Worm (Caenorhabditis elegans): ENCODE measurements around the gene Y75B7B.2.

The Y75B7B.2 gene

DNA sequence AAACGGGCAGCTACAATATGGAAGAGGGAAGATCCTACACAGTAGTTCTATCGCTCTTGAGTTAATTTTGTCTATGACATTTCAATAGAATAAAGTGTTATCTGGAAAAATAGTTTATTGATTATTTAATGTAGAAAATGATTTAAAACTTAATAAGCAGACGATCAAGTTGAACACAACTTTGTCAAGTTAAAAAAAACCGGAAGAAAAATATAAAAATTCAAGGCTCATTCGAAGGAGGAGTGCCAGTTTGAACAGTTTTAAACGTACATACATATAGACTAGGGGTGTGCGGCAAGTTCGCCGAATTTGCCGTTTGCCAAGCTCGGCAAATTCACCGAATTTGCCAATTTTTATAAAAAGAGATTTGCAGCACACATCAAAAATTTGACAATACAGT, 23.4 kb upstream of the Y75B7B.2 start, which contains the start of gene egl-2:
egl-2 (minus strand) TSS at position 101 of the 400 bp plus-strand sequence.
- TF ChIP-seq ceh-36 (tag; optimal IDR thresholded peaks at IDR 0.05) (no peak), hmg-4 (GFP tag; optimal IDR thresholded peaks at IDR 0.05) (no peak), flt-1 (GFP tag; IDR thresholded peaks at IDR 0.05) (no peak), aly-1 (tag; optimal IDR thresholded peaks at IDR 0.05) (no peak), sea-1 (GFP tag; conservative IDR thresholded peaks at IDR 0.05) (no peak), tbx-37 (GFP tag; conservative IDR thresholded peaks at IDR 0.05) (no peak), ets-7 (tag; optimal IDR thresholded peaks at IDR 0.05) (no peak), F13C5.2 (tag; optimal IDR thresholded peaks at IDR 0.05) (no peak), pes-1 (GFP tag; IDR thresholded peaks at IDR 0.05) (no peak)

DNA sequence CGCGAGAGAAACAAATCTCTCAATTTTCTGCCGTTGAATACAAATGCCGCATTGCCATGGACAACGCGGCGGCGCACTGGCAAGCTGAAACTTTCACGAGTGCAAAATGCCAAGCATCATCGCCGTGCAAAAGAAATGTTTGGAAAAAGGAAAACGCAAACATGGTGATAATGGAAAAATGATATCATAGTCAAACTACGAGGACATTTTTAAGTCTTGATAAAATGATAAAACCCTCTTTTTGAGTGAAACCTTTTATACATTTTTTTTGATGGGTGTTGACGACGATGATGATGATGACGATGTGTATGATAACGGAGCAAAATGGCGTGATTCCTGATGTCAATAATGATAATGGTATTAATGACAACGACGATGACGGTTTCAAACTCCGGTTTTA, 11.5 kb upstream of the Y75B7B.2 start:
- no peak for TF ChIP-seq ceh-13 (GFP tag; optimal IDR thresholded peaks at IDR 0.05)
- no peak for TF ChIP-seq sea-1 (GFP tag; conservative IDR thresholded peaks at IDR 0.05)
- no peak for TF ChIP-seq ceh-36 (tag; optimal IDR thresholded peaks at IDR 0.05)
- no peak for TF ChIP-seq scrt-1 (GFP tag; IDR thresholded peaks at IDR 0.05)
- TF ChIP-seq pes-1 (GFP tag; IDR thresholded peaks at IDR 0.05), result no peak
- TF ChIP-seq hmg-4 (GFP tag; optimal IDR thresholded peaks at IDR 0.05), result no peak
- TF ChIP-seq aly-1 (tag; optimal IDR thresholded peaks at IDR 0.05), result no peak

DNA sequence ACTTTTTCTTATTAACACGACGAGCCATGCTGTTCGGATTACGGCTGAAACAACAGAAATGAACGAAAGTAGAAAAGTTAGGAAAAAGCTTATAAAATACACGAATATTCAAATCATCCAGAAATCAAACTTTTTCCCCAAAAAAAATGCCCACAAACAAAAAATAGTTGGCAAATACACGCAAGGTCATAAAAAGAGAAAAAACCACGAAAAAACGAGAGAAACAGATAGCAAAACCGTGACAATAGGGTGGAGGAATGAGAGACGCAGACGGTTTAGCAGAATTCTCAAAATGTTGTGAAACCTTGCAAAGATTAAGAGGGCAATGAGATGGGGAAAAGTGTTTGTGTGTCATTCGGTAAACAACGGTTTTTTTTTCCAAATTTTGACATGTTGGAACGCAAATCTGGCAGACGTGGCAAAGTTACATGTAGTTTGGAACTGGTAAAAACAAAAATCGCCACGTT, 9.9 kb upstream of the Y75B7B.2 start, which contains the start of gene tank-1:
tank-1 (minus strand) TSS at position 51 of the 467 bp plus-strand sequence.
- TF ChIP-seq sea-1 (GFP tag; conservative IDR thresholded peaks at IDR 0.05) (no peak), ceh-13 (GFP tag; optimal IDR thresholded peaks at IDR 0.05) (no peak), tbx-11 (GFP tag; IDR thresholded peaks at IDR 0.05) (no peak), tra-4 (tag; optimal IDR thresholded peaks at IDR 0.05) (no peak), ceh-36 (tag; optimal IDR thresholded peaks at IDR 0.05) (no peak), scrt-1 (GFP tag; IDR thresholded peaks at IDR 0.05) (no peak), aly-1 (tag; optimal IDR thresholded peaks at IDR 0.05) (no peak), ets-7 (tag; optimal IDR thresholded peaks at IDR 0.05) (no peak), hnd-1 (tag; optimal IDR thresholded peaks at IDR 0.05) (no peak), flt-1 (GFP tag; IDR thresholded peaks at IDR 0.05) (no peak), F13C5.2 (tag; optimal IDR thresholded peaks at IDR 0.05) (no peak)

DNA sequence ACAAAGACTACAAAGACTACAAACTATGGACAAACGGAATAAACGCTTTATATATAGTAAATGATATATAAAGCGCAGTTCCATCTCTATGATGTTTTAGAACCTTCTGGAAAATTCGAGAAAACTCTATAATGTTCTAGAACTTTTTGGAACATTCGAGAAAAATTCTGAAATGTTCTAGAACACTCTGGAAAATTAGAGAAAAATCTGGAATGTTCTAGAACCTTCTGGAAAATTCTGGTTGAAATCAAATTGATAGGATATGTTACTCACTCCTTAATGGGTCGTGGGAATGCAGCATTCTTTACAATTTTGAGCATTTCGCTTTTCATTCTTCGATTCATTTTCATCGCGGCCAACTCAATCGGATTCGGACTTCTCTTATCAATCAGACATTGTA, 2.7 kb upstream of the Y75B7B.2 start:
- TF ChIP-seq sea-1 (GFP tag; conservative IDR thresholded peaks at IDR 0.05) (no peak), B0310.2 (tag; optimal IDR thresholded peaks at IDR 0.05) (no peak), F13C5.2 (tag; optimal IDR thresholded peaks at IDR 0.05) (no peak), tbx-37 (GFP tag; conservative IDR thresholded peaks at IDR 0.05) (no peak), tbx-11 (GFP tag; IDR thresholded peaks at IDR 0.05) (no peak), ceh-13 (GFP tag; optimal IDR thresholded peaks at IDR 0.05) (no peak), flt-1 (GFP tag; IDR thresholded peaks at IDR 0.05) (no peak), hmbx-1 (tag; optimal IDR thresholded peaks at IDR 0.05) (no peak), scrt-1 (GFP tag; IDR thresholded peaks at IDR 0.05) (no peak), pes-1 (GFP tag; IDR thresholded peaks at IDR 0.05) (no peak), tra-4 (tag; optimal IDR thresholded peaks at IDR 0.05) (no peak), ama-1 (optimal IDR thresholded peaks at IDR 0.05) (no peak), ceh-36 (tag; optimal IDR thresholded peaks at IDR 0.05) (no peak), aly-1 (tag; optimal IDR thresholded peaks at IDR 0.05) (no peak), hnd-1 (tag; optimal IDR thresholded peaks at IDR 0.05) (no peak)

DNA sequence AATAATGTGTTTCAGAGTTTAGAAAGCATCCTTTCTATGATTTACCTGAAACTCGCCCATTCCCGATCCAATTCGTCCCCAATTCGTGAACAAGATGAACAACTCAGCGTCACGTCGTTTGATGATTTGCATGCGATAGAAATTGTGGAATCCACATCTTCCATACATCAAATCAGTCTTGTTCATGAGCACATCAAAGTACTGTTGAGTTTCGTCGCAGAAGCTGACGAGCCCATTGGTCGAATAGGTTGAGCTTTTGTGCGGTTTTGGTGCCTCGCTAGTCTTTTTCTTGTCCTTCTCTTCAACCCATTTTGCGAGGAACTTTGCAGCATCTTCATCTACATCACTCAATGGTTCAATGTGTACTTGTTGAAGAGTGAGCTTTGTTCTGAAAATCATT, 2.1 kb upstream of the Y75B7B.2 start:
- TF ChIP-seq aly-1 (tag; optimal IDR thresholded peaks at IDR 0.05), result no peak
- no peak for TF ChIP-seq ama-1 (optimal IDR thresholded peaks at IDR 0.05)
- TF ChIP-seq pes-1 (GFP tag; IDR thresholded peaks at IDR 0.05), result no peak
- TF ChIP-seq F13C5.2 (tag; optimal IDR thresholded peaks at IDR 0.05), result no peak
- no peak for TF ChIP-seq hmbx-1 (tag; optimal IDR thresholded peaks at IDR 0.05)
- no peak for TF ChIP-seq ceh-13 (GFP tag; optimal IDR thresholded peaks at IDR 0.05)
- no peak for TF ChIP-seq tra-4 (tag; optimal IDR thresholded peaks at IDR 0.05)
- no peak for TF ChIP-seq hmg-4 (GFP tag; optimal IDR thresholded peaks at IDR 0.05)
- no peak for TF ChIP-seq scrt-1 (GFP tag; IDR thresholded peaks at IDR 0.05)
- TF ChIP-seq hnd-1 (tag; optimal IDR thresholded peaks at IDR 0.05), result no peak
- no peak for TF ChIP-seq tbx-37 (GFP tag; conservative IDR thresholded peaks at IDR 0.05)
- TF ChIP-seq ceh-36 (tag; optimal IDR thresholded peaks at IDR 0.05), result no peak
- TF ChIP-seq sea-1 (GFP tag; conservative IDR thresholded peaks at IDR 0.05), result no peak
- TF ChIP-seq flt-1 (GFP tag; IDR thresholded peaks at IDR 0.05), result no peak
- TF ChIP-seq B0310.2 (tag; optimal IDR thresholded peaks at IDR 0.05), result no peak
- no peak for TF ChIP-seq ets-7 (tag; optimal IDR thresholded peaks at IDR 0.05)
- TF ChIP-seq tbx-11 (GFP tag; IDR thresholded peaks at IDR 0.05), result no peak

DNA sequence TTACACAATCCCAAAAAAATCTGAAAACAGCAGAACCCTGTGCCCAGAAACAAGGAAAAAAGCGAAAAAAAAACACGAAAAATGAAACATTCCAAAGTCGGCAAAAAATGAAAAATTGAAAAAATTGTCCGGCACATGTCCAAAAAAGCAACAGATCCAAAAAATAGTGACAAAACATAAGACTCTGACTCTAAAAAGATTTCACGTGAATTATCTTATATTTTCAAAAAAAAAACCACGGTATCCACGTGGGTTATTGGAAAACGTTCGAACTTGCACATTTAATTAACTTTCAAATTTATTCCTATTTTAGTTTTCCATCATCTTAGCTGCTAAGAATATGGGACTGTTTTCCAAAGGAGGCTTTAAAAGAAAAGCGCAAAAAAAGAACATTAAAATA, 5.2 kb downstream of the Y75B7B.2 start, which contains the start of gene Y75B7B.1:
Y75B7B.1 (plus strand) TSS at position 301 of the 400 bp plus-strand sequence.
- TF ChIP-seq hmbx-1 (tag; optimal IDR thresholded peaks at IDR 0.05), result no peak
- TF ChIP-seq ets-7 (tag; optimal IDR thresholded peaks at IDR 0.05), result no peak

DNA sequence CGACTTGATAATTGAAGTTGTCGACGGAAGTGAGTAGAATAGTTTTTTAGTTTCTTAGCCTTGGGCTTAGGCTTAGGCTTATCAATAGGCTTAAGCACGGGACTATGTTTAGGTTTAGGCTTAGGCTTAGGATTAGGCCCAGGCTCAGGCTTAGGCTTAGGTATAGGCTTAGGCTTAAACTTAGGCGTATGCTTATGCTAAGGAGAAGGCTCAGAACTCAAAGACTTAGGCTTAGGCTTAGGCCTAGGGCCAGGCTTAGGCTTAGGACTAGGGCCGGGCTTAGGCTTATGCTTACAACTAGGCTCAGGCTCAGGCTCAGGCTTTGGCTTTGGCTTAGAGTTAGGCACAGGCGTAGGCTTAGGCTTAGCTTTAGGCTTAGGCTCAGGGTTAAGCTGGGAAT, 9.3 kb downstream of the Y75B7B.2 start:
- TF ChIP-seq aly-1 (tag; optimal IDR thresholded peaks at IDR 0.05), result no peak
- TF ChIP-seq scrt-1 (GFP tag; IDR thresholded peaks at IDR 0.05), result no peak
- TF ChIP-seq tbx-11 (GFP tag; IDR thresholded peaks at IDR 0.05), result no peak
- TF ChIP-seq ceh-36 (tag; optimal IDR thresholded peaks at IDR 0.05), result peak; percentile 80

DNA sequence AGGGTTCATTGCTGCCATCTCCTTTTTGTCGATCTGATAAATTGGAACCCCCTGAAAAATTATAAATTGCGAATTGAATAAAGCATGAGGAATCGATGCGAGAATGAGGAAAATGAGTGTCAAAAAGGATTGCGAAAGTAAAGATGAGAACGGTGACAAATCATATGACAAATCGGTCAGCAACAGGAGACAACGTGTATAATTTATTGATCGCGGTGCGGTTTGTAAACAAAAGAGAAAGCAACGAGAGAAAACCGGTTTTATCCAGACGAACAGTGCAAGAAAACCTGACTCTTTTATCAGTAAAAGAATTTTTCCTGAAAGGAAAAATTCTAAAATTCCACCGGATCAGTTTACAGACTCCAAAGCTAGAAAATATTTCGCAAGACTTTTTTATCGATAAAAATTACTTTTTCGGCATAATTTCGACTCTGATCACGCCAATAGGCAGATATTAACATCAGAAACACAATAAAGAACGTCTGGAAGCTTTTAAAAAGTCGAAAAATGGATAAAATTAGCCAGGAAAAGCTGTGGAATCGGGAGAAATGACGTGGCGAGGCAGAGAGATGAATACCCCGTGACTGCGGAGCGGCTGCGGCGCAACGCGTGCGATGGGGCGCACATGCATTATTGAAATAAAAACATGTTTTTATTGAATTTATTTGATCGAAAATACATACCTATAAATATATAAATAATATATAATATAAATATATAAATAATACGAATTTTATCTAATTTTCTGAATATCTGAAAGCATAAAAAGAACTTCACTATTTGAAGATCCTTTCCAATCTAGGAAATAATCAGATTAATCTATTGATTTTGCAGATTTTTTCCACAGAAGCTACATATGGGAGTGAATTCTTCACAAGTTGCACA, 11.6 kb downstream of the Y75B7B.2 start, which contains the start of the genes rab-1 and C39F7.5:
rab-1 (minus strand) TSS at position 51 of the 885 bp plus-strand sequence.
C39F7.5 (plus strand) TSS at position 835 of the 885 bp plus-strand sequence.
- TF ChIP-seq aly-1 (tag; optimal IDR thresholded peaks at IDR 0.05) (no peak), F13C5.2 (tag; optimal IDR thresholded peaks at IDR 0.05) (peak; percentile 5)
